Fruit fly (Drosophila melanogaster): ENCODE measurements around the gene CG33159.

DNA sequence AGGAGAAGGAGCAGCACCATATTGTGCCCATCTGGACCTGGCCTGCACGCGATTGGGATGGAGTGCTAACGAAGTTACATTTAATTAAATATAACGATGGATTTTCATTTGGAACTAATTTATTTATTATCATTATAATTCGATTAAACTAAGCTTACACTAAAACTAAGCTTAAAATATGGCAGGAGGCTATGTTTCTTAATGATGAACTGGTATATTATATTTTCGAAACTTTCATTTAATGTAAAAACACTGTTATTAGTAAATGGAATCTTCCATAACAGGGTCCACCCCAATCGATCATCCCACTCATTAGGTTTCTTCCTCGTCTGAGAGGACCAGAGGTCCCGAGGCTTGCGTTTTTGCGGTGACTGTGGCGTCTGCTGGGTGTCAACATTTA, 40.9 kb upstream of the CG33159 start:
- TF ChIP-seq Eip93F (GFP tag; optimal IDR thresholded peaks at IDR 0.05) (peak; percentile 85), fd59A (GFP tag; optimal IDR thresholded peaks at IDR 0.05) (peak; percentile 90), Hr39 (GFP tag; optimal IDR thresholded peaks at IDR 0.05) (peak; percentile 78), lz (GFP tag; optimal IDR thresholded peaks at IDR 0.05) (peak; percentile 82), Gug (GFP tag; IDR thresholded peaks at IDR 0.05) (peak; percentile 56)
